Fruit fly (Drosophila melanogaster) S2 (cell line): ENCODE measurements around the gene CG15543.

Source experiments
- CG8478 ChIP-seq: fragments of >200 bp; optimal IDR thresholded peaks from 2 replicates; lab custom pipeline; 2018
- CTCF ChIP-seq, 2 experiments: fragments of >200 bp; optimal IDR thresholded peaks; 2 replicates each; lab custom pipeline; 2018

DNA sequence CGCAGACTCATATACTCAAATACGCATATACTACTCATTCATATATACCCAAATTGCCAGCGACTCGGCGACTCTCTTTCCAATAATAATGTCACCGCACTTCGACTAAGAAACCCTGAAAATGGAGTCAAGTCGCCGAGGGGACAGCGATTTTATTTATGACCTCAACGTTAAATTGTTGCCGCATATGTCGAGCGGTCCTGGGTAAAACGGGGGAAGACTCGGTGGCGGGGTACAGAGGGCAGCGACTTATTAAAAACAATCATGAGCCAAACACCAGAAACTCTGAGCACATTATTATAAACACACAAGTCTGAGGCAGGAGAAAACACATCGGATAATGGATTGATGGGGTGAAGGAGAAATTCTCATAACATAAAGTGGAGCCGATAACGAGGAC lies 7.6 kb upstream of the CG15543 start:
- no peak for TF ChIP-seq CTCF (optimal IDR thresholded peaks at IDR 0.05; lab: Kevin White, UChicago)
- TF ChIP-seq CG8478 = no peak
